Worm (Caenorhabditis elegans): ENCODE data around the gene nhr-226.

- no peak for TF ChIP-seq dao-5 (tag; optimal IDR thresholded peaks at IDR 0.05)
- TF ChIP-seq him-1 (tag; optimal IDR thresholded peaks at IDR 0.05) = no peak
- no peak for TF ChIP-seq W03F9.2 (tag; optimal IDR thresholded peaks at IDR 0.05)
Observed at ce11 chrV:2303775-2304174, 9.1 kb downstream of the nhr-226 start, which contains the start of gene irld-15.

Data from whole organism, L4/young adult.